Worm (Caenorhabditis elegans) whole organism, midembryonic: ENCODE results near the gene srg-28.

Source experiments
- T22C8.4 ChIP-seq: fragments of 200-800 bp; sonication (Bioruptor generic); IDR thresholded peaks from 2 replicates; pipeline ENCODE4 v1.3.6; 2022; ENCODE audit warnings: missing genetic modification characterization, missing compliant biosample characterization
- cog-1 ChIP-seq: sonication (generic microtip); optimal IDR thresholded peaks from 2 replicates; lab custom pipeline; 2016; ENCODE audit warnings: missing genetic modification characterization, missing compliant biosample characterization
- flt-1 ChIP-seq: fragments of 200-800 bp; sonication (Bioruptor generic); IDR thresholded peaks from 2 replicates; pipeline ENCODE4 v1.3.6; 2022; ENCODE audit warnings: missing genetic modification characterization, missing compliant biosample characterization
- klf-2 ChIP-seq: fragments of 200-800 bp; sonication (Bioruptor generic); conservative IDR thresholded peaks from 2 replicates; pipeline ENCODE4 v1.3.6; 2022; ENCODE audit warnings: missing genetic modification reagents, missing genetic modification characterization, missing compliant biosample characterization
- med-1 ChIP-seq: sonication (generic microtip); optimal IDR thresholded peaks from 2 replicates; lab custom pipeline; 2017; ENCODE audit warnings: missing genetic modification characterization, mild to moderate bottlenecking, missing compliant biosample characterization, antibody characterized with exemption, missing genetic modification reagents; ENCODE audit not compliant: insufficient read depth
- ref-1 ChIP-seq: fragments of 200-800 bp; sonication (Bioruptor generic); conservative IDR thresholded peaks from 2 replicates; pipeline ENCODE4 v1.3.6; 2022; ENCODE audit warnings: missing genetic modification reagents, missing genetic modification characterization, missing compliant biosample characterization
- tab-1 ChIP-seq: fragments of 200-800 bp; sonication (Bioruptor generic); IDR thresholded peaks from 2 replicates; pipeline ENCODE4 v1.3.6; 2022; ENCODE audit warnings: missing genetic modification characterization, missing compliant biosample characterization
- ztf-29 ChIP-seq: fragments of 200-800 bp; sonication (Bioruptor generic); IDR thresholded peaks from 2 replicates; pipeline ENCODE4 v1.3.6; 2022; ENCODE audit warnings: missing genetic modification reagents, missing genetic modification characterization, missing compliant biosample characterization

- no peak for TF ChIP-seq klf-2
- no peak for TF ChIP-seq flt-1 (GFP tag; lab: Robert Waterston, UW)
- TF ChIP-seq ztf-29 (GFP tag; lab: Robert Waterston, UW): no peak
- TF ChIP-seq cog-1: no peak
- TF ChIP-seq ref-1 (GFP tag; lab: Robert Waterston, UW): no peak
- TF ChIP-seq T22C8.4 (GFP tag; lab: Robert Waterston, UW): no peak
- no peak for TF ChIP-seq tab-1 (GFP tag; lab: Robert Waterston, UW)
- TF ChIP-seq med-1 (GFP tag; lab: Kevin White, UChicago): no peak
These were observed 3.7 kb upstream of the srg-28 start, which contains the start of gene srg-26 for ce11 chrV:5330967-5331366.
